Fruit fly (Drosophila melanogaster): ENCODE results near the gene Gs1.

Gs1 gene

dm6 chr2L:120492-121455 lies 11.1 kb upstream of the Gs1 start (continued):
- TF ChIP-seq CG3847 (GFP tag; IDR thresholded peaks at IDR 0.05) = no peak
- peak; percentile 75 for TF ChIP-seq row (GFP tag; IDR thresholded peaks at IDR 0.05)
- TF ChIP-seq Eip74EF (GFP tag; optimal IDR thresholded peaks at IDR 0.05) = peak in 1 of 2 experiments; percentile 51
- peak; percentile 44 for TF ChIP-seq kay (GFP tag; optimal IDR thresholded peaks at IDR 0.05)
- peak; percentile 44 for TF ChIP-seq CG2120 (GFP tag; optimal IDR thresholded peaks at IDR 0.05)
- no peak for TF ChIP-seq tx (GFP tag; optimal IDR thresholded peaks at IDR 0.05)
- peak; percentile 31; the same call in 1 of the 3 replicates for TF ChIP-seq CG17361 (GFP tag; IDR thresholded peaks at IDR 0.05)
- no peak for TF ChIP-seq peb (GFP tag; IDR thresholded peaks at IDR 0.05)
- peak in 1 of 2 experiments; percentile 52 for TF ChIP-seq Hr78 (GFP tag; optimal IDR thresholded peaks at IDR 0.05)
- peak in 1 of 2 experiments; percentile 66 for TF ChIP-seq eve (GFP tag; optimal IDR thresholded peaks at IDR 0.05)
- peak; percentile 7 for TF ChIP-seq lab (GFP tag; optimal IDR thresholded peaks at IDR 0.05)
- peak; percentile 31; the same call in 1 of the 3 replicates for TF ChIP-seq CG2199 (GFP tag; IDR thresholded peaks at IDR 0.05)
- no peak for TF ChIP-seq H2.0 (GFP tag; IDR thresholded peaks at IDR 0.05)
- TF ChIP-seq ssp (GFP tag; IDR thresholded peaks at IDR 0.05) = no peak
- TF ChIP-seq sens (GFP tag) = peak; percentile 88
- no peak for TF ChIP-seq bbx (GFP tag; IDR thresholded peaks at IDR 0.05; ENCODE audit: partially characterized antibody)
- TF ChIP-seq exex (tag; optimal IDR thresholded peaks at IDR 0.05) = peak; percentile 23
- TF ChIP-seq CG17568 (GFP tag; optimal IDR thresholded peaks at IDR 0.05) = peak; percentile 2

- TF ChIP-seq Usf (GFP tag; optimal IDR thresholded peaks at IDR 0.05) (no peak), MESR4 (GFP tag; optimal IDR thresholded peaks at IDR 0.05) (no peak), CG17359 (tag; optimal IDR thresholded peaks at IDR 0.05) (no peak), CG2199 (GFP tag; IDR thresholded peaks at IDR 0.05) (peak; percentile 77), Vsx1 (GFP tag; optimal IDR thresholded peaks at IDR 0.05) (no peak), Dll (GFP tag; IDR thresholded peaks at IDR 0.05; ENCODE audit: partially characterized antibody) (no peak), ken (GFP tag; IDR thresholded peaks at IDR 0.05) (0 out of 3 replicates have a peak, but pooled peaks have one; percentile 32), HLHmδ (GFP tag; optimal IDR thresholded peaks at IDR 0.05) (peak; percentile 38), esg (GFP tag; conservative IDR thresholded peaks at IDR 0.05) (no peak), Blimp-1 (GFP tag; optimal IDR thresholded peaks at IDR 0.05) (peak; percentile 32), CG6272 (GFP tag; IDR thresholded peaks at IDR 0.05) (0 out of 2 replicates have a peak, but pooled peaks have one; percentile 34), Ets65A (GFP tag) (no peak), Dref (GFP tag; IDR thresholded peaks at IDR 0.05) (no peak), Oaz (GFP tag; IDR thresholded peaks at IDR 0.05) (no peak), CTCF (GFP tag; optimal IDR thresholded peaks at IDR 0.05) (peak; percentile 36), CG16815 (GFP tag; optimal IDR thresholded peaks at IDR 0.05) (no peak), seq (GFP tag; IDR thresholded peaks at IDR 0.05) (no peak), NC2α (GFP tag; optimal IDR thresholded peaks at IDR 0.05) (no peak), CG17829 (tag; optimal IDR thresholded peaks at IDR 0.05) (no peak), kni (GFP tag; optimal IDR thresholded peaks at IDR 0.05) (peak; percentile 63), psq (GFP tag; optimal IDR thresholded peaks at IDR 0.05) (no peak), Deaf1 (tag; optimal IDR thresholded peaks at IDR 0.05) (no peak), CG6791 (GFP tag; IDR thresholded peaks at IDR 0.05; ENCODE audit: partially characterized antibody) (0 out of 3 replicates have a peak, but pooled peaks have one; percentile 6), CG15601 (tag; optimal IDR thresholded peaks at IDR 0.05) (peak; percentile 22), CG9817 (tag; optimal IDR thresholded peaks at IDR 0.05) (no peak), CG11504 (tag; optimal IDR thresholded peaks at IDR 0.05) (no peak), rib (GFP tag; IDR thresholded peaks at IDR 0.05) (no peak), CG10543 (GFP tag; optimal IDR thresholded peaks at IDR 0.05) (no peak), nom (GFP tag; optimal IDR thresholded peaks at IDR 0.05) (peak; percentile 27), chm (GFP tag; IDR thresholded peaks at IDR 0.05) (peak; percentile 32; the same call in 1 of the 2 replicates), CG11247 (GFP tag; IDR thresholded peaks at IDR 0.05) (no peak)
Measured at dm6 chr2L:121456-121831, 10.4 kb upstream of the Gs1 start, which contains the start of gene CG4822. Gene CG4822 (minus strand): TSS chr2L:121754.

All from whole organism, embryonic.